Worm (Caenorhabditis elegans): ENCODE results near the gene C25H3.1.

C25H3.1 gene

ce11 chrII:5701485-5701884 is 2.6 kb downstream of the C25H3.1 start (continued):
- TF ChIP-seq isw-1 (GFP tag; IDR thresholded peaks at IDR 0.05) (peak; percentile 20), C04F5.9 (tag; optimal IDR thresholded peaks at IDR 0.05) (peak; percentile 25), unc-98 (GFP tag; IDR thresholded peaks at IDR 0.05) (no peak), vab-15 (tag; optimal IDR thresholded peaks at IDR 0.05) (no peak), zag-1 (tag; optimal IDR thresholded peaks at IDR 0.05) (no peak), ceh-63 (GFP tag; optimal IDR thresholded peaks at IDR 0.05) (no peak), mab-9 (GFP tag; IDR thresholded peaks at IDR 0.05) (peak; percentile 35; the same call in 1 of the 2 replicates), nhr-76 (tag; optimal IDR thresholded peaks at IDR 0.05) (no peak), nhr-90 (tag; optimal IDR thresholded peaks at IDR 0.05; ENCODE audit: poor library complexity) (peak; percentile 87), elt-2 (tag; optimal IDR thresholded peaks at IDR 0.05) (peak; percentile 87), Y116A8C.19 (tag; optimal IDR thresholded peaks at IDR 0.05; ENCODE audit: borderline replicate concordance) (no peak), nhr-237 (tag; optimal IDR thresholded peaks at IDR 0.05) (no peak), nhr-20 (tag; optimal IDR thresholded peaks at IDR 0.05) (peak; percentile 78), ztf-11 (tag; optimal IDR thresholded peaks at IDR 0.05) (no peak), mep-1 (tag; optimal IDR thresholded peaks at IDR 0.05) (peak; percentile 51), unc-130 (tag; optimal IDR thresholded peaks at IDR 0.05) (peak; percentile 43), sox-4 (tag; optimal IDR thresholded peaks at IDR 0.05) (no peak), hlh-17 (GFP tag; optimal IDR thresholded peaks at IDR 0.05; ENCODE audit: borderline replicate concordance) (no peak), grh-1 (GFP tag; IDR thresholded peaks at IDR 0.05) (peak; percentile 67), fkh-10 (GFP tag; optimal IDR thresholded peaks at IDR 0.05) (no peak), lin-15B (tag; optimal IDR thresholded peaks at IDR 0.05) (peak; percentile 36), skn-1 (tag; optimal IDR thresholded peaks at IDR 0.05) (peak; percentile 34), ets-5 (GFP tag; IDR thresholded peaks at IDR 0.05) (no peak), efl-1 (optimal IDR thresholded peaks at IDR 0.05) (peak; percentile 56 to 69), efl-1 (GFP tag; optimal IDR thresholded peaks at IDR 0.05 in 1 of 2) (peak; percentile 32 to 95), efl-3 (GFP tag; optimal IDR thresholded peaks at IDR 0.05) (no peak), ceh-82 (tag; optimal IDR thresholded peaks at IDR 0.05) (peak; percentile 44 to 80 (median 70)), tbx-2 (tag; optimal IDR thresholded peaks at IDR 0.05) (peak; percentile 75), fkh-8 (tag; optimal IDR thresholded peaks at IDR 0.05) (no peak), lin-14 (GFP tag; optimal IDR thresholded peaks at IDR 0.05) (peak; percentile 71), sptf-1 (tag; optimal IDR thresholded peaks at IDR 0.05) (no peak), nhr-47 (tag; optimal IDR thresholded peaks at IDR 0.05) (peak; percentile 89), aha-1 (tag; optimal IDR thresholded peaks at IDR 0.05) (no peak), tlp-1 (tag; optimal IDR thresholded peaks at IDR 0.05) (no peak), ztf-4 (tag; optimal IDR thresholded peaks at IDR 0.05) (peak; percentile 12), xbp-1 (tag; optimal IDR thresholded peaks at IDR 0.05) (peak; percentile 67), fos-1 (tag; optimal IDR thresholded peaks at IDR 0.05) (peak; percentile 70), fkh-4 (tag; optimal IDR thresholded peaks at IDR 0.05; ENCODE audit: borderline replicate concordance) (no peak), ama-1 (optimal IDR thresholded peaks at IDR 0.05) (peak; percentile 84), aly-2 (tag; optimal IDR thresholded peaks at IDR 0.05) (peak; percentile 49), unc-62 (GFP tag; optimal IDR thresholded peaks at IDR 0.05) (no peak), unc-86 (tag; optimal IDR thresholded peaks at IDR 0.05) (peak; percentile 40), dpl-1 (GFP tag; optimal IDR thresholded peaks at IDR 0.05) (peak; percentile 40 to 50 (median 43)), mdl-1 (tag; optimal IDR thresholded peaks at IDR 0.05) (peak in 1 of 2 experiments; percentile 73), dsc-1 (tag; optimal IDR thresholded peaks at IDR 0.05) (peak; percentile 71), zip-4 (GFP tag; optimal IDR thresholded peaks at IDR 0.05) (peak; percentile 58), ceh-8 (GFP tag; optimal IDR thresholded peaks at IDR 0.05) (no peak), ceh-90 (tag; optimal IDR thresholded peaks at IDR 0.05) (no peak), nhr-11 (tag; optimal IDR thresholded peaks at IDR 0.05) (no peak)
